Worm (Caenorhabditis elegans) whole organism, L2 larva: Measurements from ENCODE around the gene C16C8.12.

Experiments used
- C34F6.9 ChIP-seq: fragments of 150-350 bp; optimal IDR thresholded peaks from 2 replicates; lab custom pipeline; 2014; ENCODE audit warnings: missing biosample characterization, missing genetic modification characterization
- R02D3.7 ChIP-seq: fragments of 150-350 bp; optimal IDR thresholded peaks from 2 replicates; lab custom pipeline; 2014; ENCODE audit warnings: missing biosample characterization, missing genetic modification characterization
- ZK546.5 ChIP-seq: sonication (generic microtip); optimal IDR thresholded peaks from 2 replicates; lab custom pipeline; 2017; ENCODE audit warnings: missing biosample characterization, missing genetic modification characterization
- aly-2 ChIP-seq: fragments of 150-350 bp; optimal IDR thresholded peaks from 2 replicates; lab custom pipeline; 2014; ENCODE audit warnings: missing biosample characterization, missing genetic modification characterization
- ama-1 ChIP-seq: fragments of 150-350 bp; optimal IDR thresholded peaks from 2 replicates; lab custom pipeline; 2018; ENCODE audit warnings: inconsistent platforms
- blmp-1 ChIP-seq: sonication (generic microtip); optimal IDR thresholded peaks from 2 replicates; lab custom pipeline; 2017; ENCODE audit warnings: missing genetic modification characterization, mild to moderate bottlenecking, missing compliant biosample characterization, antibody characterized with exemption, moderate library complexity; ENCODE audit not compliant: insufficient read depth
- ceh-16 ChIP-seq: fragments of 150-350 bp; optimal IDR thresholded peaks from 2 replicates; lab custom pipeline; 2014; ENCODE audit warnings: missing biosample characterization, missing genetic modification characterization
- ceh-82 ChIP-seq: fragments of 150-350 bp; optimal IDR thresholded peaks from 2 replicates; lab custom pipeline; 2014; ENCODE audit warnings: missing biosample characterization, missing genetic modification characterization
- crh-2 ChIP-seq: sonication (generic microtip); optimal IDR thresholded peaks from 2 replicates; lab custom pipeline; 2017; ENCODE audit warnings: missing biosample characterization, missing genetic modification characterization
- egl-27 ChIP-seq: sonication (generic microtip); optimal IDR thresholded peaks from 3 replicates; lab custom pipeline; 2017; ENCODE audit warnings: missing biosample characterization, missing genetic modification reagents, missing genetic modification characterization
- elt-1 ChIP-seq: fragments of 150-350 bp; optimal IDR thresholded peaks from 2 replicates; lab custom pipeline; 2014; ENCODE audit warnings: missing biosample characterization, missing genetic modification characterization
- elt-3 ChIP-seq: sonication (generic microtip); optimal IDR thresholded peaks from 2 replicates; lab custom pipeline; 2017; ENCODE audit warnings: missing biosample characterization, missing genetic modification characterization
- fos-1 ChIP-seq: fragments of 150-350 bp; optimal IDR thresholded peaks from 2 replicates; lab custom pipeline; 2014; ENCODE audit warnings: missing biosample characterization, missing genetic modification characterization
- gmeb-1 ChIP-seq: fragments of 150-350 bp; optimal IDR thresholded peaks from 2 replicates; lab custom pipeline; 2014; ENCODE audit warnings: missing biosample characterization, missing genetic modification characterization
- lin-13 ChIP-seq: fragments of 150-350 bp; optimal IDR thresholded peaks from 2 replicates; lab custom pipeline; 2014; ENCODE audit warnings: missing biosample characterization, missing genetic modification reagents, missing genetic modification characterization
- lin-39 ChIP-seq: fragments of 150-350 bp; optimal IDR thresholded peaks from 2 replicates; lab custom pipeline; 2014; ENCODE audit warnings: missing biosample characterization, missing genetic modification reagents, missing genetic modification characterization
- mab-5 ChIP-seq: fragments of 150-350 bp; optimal IDR thresholded peaks from 2 replicates; lab custom pipeline; 2014; ENCODE audit warnings: missing biosample characterization, missing genetic modification characterization
- mbf-1 ChIP-seq: sonication (generic microtip); optimal IDR thresholded peaks from 2 replicates; lab custom pipeline; 2017; ENCODE audit warnings: missing biosample characterization, missing genetic modification characterization
- mdl-1 ChIP-seq, 2 experiments: fragments of 150-350 bp in 1 of 2; sonication (generic microtip) in 1 of 2; optimal IDR thresholded peaks; 2 replicates each; lab custom pipeline; 2017; ENCODE audit warnings: missing biosample characterization in 2 of 2, missing genetic modification characterization in 2 of 2
- nhr-10 ChIP-seq: sonication (generic microtip); optimal IDR thresholded peaks from 2 replicates; lab custom pipeline; 2017; ENCODE audit warnings: missing biosample characterization, missing genetic modification characterization
- nhr-11 ChIP-seq: fragments of 150-350 bp; optimal IDR thresholded peaks from 2 replicates; lab custom pipeline; 2014; ENCODE audit warnings: missing biosample characterization, missing genetic modification characterization
- nhr-12 ChIP-seq: fragments of 150-350 bp; optimal IDR thresholded peaks from 2 replicates; lab custom pipeline; 2014; ENCODE audit warnings: missing biosample characterization, missing genetic modification characterization
- nhr-129 ChIP-seq: fragments of 150-350 bp; optimal IDR thresholded peaks from 2 replicates; lab custom pipeline; 2014; ENCODE audit warnings: missing biosample characterization, missing genetic modification characterization
- nhr-23 ChIP-seq: fragments of 150-350 bp; optimal IDR thresholded peaks from 2 replicates; lab custom pipeline; 2014; ENCODE audit warnings: missing biosample characterization, missing genetic modification reagents, missing genetic modification characterization
- nhr-237 ChIP-seq: fragments of 150-350 bp; optimal IDR thresholded peaks from 2 replicates; lab custom pipeline; 2014; ENCODE audit warnings: missing biosample characterization, missing genetic modification characterization
- nhr-25 ChIP-seq: fragments of 150-350 bp; sonication (generic microtip); optimal IDR thresholded peaks from 3 replicates; lab custom pipeline; 2014; ENCODE audit warnings: missing biosample characterization, missing genetic modification characterization
- nhr-6 ChIP-seq: fragments of 150-350 bp; optimal IDR thresholded peaks from 2 replicates; lab custom pipeline; 2014; ENCODE audit warnings: missing biosample characterization, missing genetic modification characterization
- nhr-77 ChIP-seq: fragments of 150-350 bp; optimal IDR thresholded peaks from 2 replicates; lab custom pipeline; 2014; ENCODE audit warnings: missing biosample characterization, missing genetic modification characterization
- peb-1 ChIP-seq: fragments of 150-350 bp; optimal IDR thresholded peaks from 2 replicates; lab custom pipeline; 2014; ENCODE audit warnings: missing biosample characterization, missing genetic modification characterization
- sem-4 ChIP-seq: fragments of 150-350 bp; optimal IDR thresholded peaks from 2 replicates; lab custom pipeline; 2014; ENCODE audit warnings: missing biosample characterization, missing genetic modification reagents, missing genetic modification characterization
- skn-1 ChIP-seq: sonication (generic microtip); optimal IDR thresholded peaks from 2 replicates; lab custom pipeline; 2017; ENCODE audit warnings: missing biosample characterization, missing genetic modification characterization
- sma-3 ChIP-seq: sonication (generic microtip); optimal IDR thresholded peaks from 2 replicates; lab custom pipeline; 2016; ENCODE audit warnings: missing genetic modification reagents, missing genetic modification characterization, missing compliant biosample characterization
- sma-9 ChIP-seq, 2 experiments: fragments of 150-350 bp in 1 of 2; sonication (generic microtip) in 1 of 2; optimal IDR thresholded peaks; 2 replicates each; lab custom pipeline; 2014 to 2016; ENCODE audit warnings: missing genetic modification characterization in 2 of 2, mild to moderate bottlenecking in 1 of 2, missing biosample characterization in 1 of 2, missing compliant biosample characterization in 1 of 2, missing genetic modification reagents in 1 of 2, moderate library complexity in 1 of 2
- snpc-4 ChIP-seq: fragments of 150-350 bp; optimal IDR thresholded peaks from 2 replicates; lab custom pipeline; 2014; ENCODE audit warnings: missing biosample characterization, missing genetic modification characterization
- ztf-1 ChIP-seq: fragments of 200-800 bp; sonication (Bioruptor generic); conservative IDR thresholded peaks from 2 replicates; pipeline ENCODE4 v1.3.6; 2022; ENCODE audit warnings: missing genetic modification characterization, missing compliant biosample characterization
- ztf-11 ChIP-seq: sonication (generic microtip); optimal IDR thresholded peaks from 2 replicates; lab custom pipeline; 2017; ENCODE audit warnings: missing biosample characterization, missing genetic modification characterization
- ztf-4 ChIP-seq: fragments of 150-350 bp; optimal IDR thresholded peaks from 2 replicates; lab custom pipeline; 2014; ENCODE audit warnings: missing biosample characterization, missing genetic modification characterization

The C16C8.12 gene

ce11 chrII:3444280-3444679, 8.2 kb upstream of the C16C8.12 start, which contains the start of gene C16C8.4:
Gene C16C8.4, minus strand, starts transcription at chrII:3444380.
- TF ChIP-seq C34F6.9 (tag; lab: Kevin White, UChicago): no peak
- TF ChIP-seq nhr-10 (tag; lab: Kevin White, UChicago): no peak
- TF ChIP-seq ceh-16 (tag; lab: Kevin White, UChicago): no peak
- TF ChIP-seq elt-1 (tag; lab: Kevin White, UChicago): no peak
- no peak for TF ChIP-seq snpc-4 (tag; lab: Kevin White, UChicago)
- no peak for TF ChIP-seq ama-1 (lab: Kevin White, UChicago)
- TF ChIP-seq lin-13 (GFP tag; lab: Kevin White, UChicago): no peak
- no peak for TF ChIP-seq aly-2 (tag; lab: Kevin White, UChicago)
- no peak for TF ChIP-seq fos-1 (tag; lab: Kevin White, UChicago)
- no peak for TF ChIP-seq lin-39 (tag; lab: Kevin White, UChicago)
- TF ChIP-seq elt-3: no peak
- no peak for TF ChIP-seq nhr-25 (tag; lab: Kevin White, UChicago)
- TF ChIP-seq, all 48 proteins: peak for 0

- TF ChIP-seq lin-13 (GFP tag; lab: Kevin White, UChicago) (no peak), nhr-10 (tag; lab: Kevin White, UChicago) (no peak), nhr-23 (tag; lab: Kevin White, UChicago) (no peak), nhr-77 (tag; lab: Kevin White, UChicago) (no peak), nhr-237 (tag; lab: Kevin White, UChicago) (no peak), skn-1 (no peak), fos-1 (tag; lab: Kevin White, UChicago) (no peak), sma-3 (GFP tag; lab: Kevin White, UChicago) (no peak), ztf-4 (tag; lab: Kevin White, UChicago) (no peak), sem-4 (tag; lab: Kevin White, UChicago) (no peak), R02D3.7 (tag; lab: Kevin White, UChicago) (no peak), mdl-1 (tag; optimal IDR thresholded peaks at IDR 0.05; lab: Kevin White, UChicago) (no peak), sma-9 (GFP tag; optimal IDR thresholded peaks at IDR 0.05; lab: Kevin White, UChicago) (no peak), sma-9 (tag; optimal IDR thresholded peaks at IDR 0.05; lab: Kevin White, UChicago) (no peak), ztf-11 (tag; lab: Kevin White, UChicago) (no peak), egl-27 (tag; lab: Kevin White, UChicago) (no peak), ceh-82 (tag; lab: Kevin White, UChicago) (no peak), mab-5 (tag; lab: Kevin White, UChicago) (no peak), nhr-6 (no peak), mbf-1 (no peak)
These were observed 7.2 kb upstream of the C16C8.12 start, which contains the start of the genes C16C8.5 and C16C8.16 for ce11 chrII:3445285-3445806. Gene C16C8.5, minus strand, starts transcription at chrII:3445385. Gene C16C8.16, plus strand, starts transcription at chrII:3445756.

- no peak for TF ChIP-seq ama-1 (lab: Kevin White, UChicago)
- no peak for TF ChIP-seq ztf-11 (tag; lab: Kevin White, UChicago)
These were observed 5.9 kb upstream of the C16C8.12 start, which contains the start of the genes C16C8.20 and gldi-6 for ce11 chrII:3446647-3447046. Gene C16C8.20, plus strand, starts transcription at chrII:3446947. Gene gldi-6, plus strand, starts transcription at chrII:3446947.

ce11 chrII:3447906-3448305, 4.6 kb upstream of the C16C8.12 start, which contains the start of gene C16C8.21:
Gene C16C8.21, plus strand, starts transcription at chrII:3448206.
- TF ChIP-seq mbf-1 (no peak), elt-3 (no peak), nhr-10 (tag; lab: Kevin White, UChicago) (no peak), nhr-11 (tag; lab: Kevin White, UChicago) (no peak), mab-5 (tag; lab: Kevin White, UChicago) (no peak), nhr-12 (tag; lab: Kevin White, UChicago) (no peak), gmeb-1 (no peak), crh-2 (no peak), ama-1 (lab: Kevin White, UChicago) (no peak), ZK546.5 (tag; lab: Kevin White, UChicago) (no peak), peb-1 (tag; lab: Kevin White, UChicago) (no peak), C34F6.9 (tag; lab: Kevin White, UChicago) (no peak), ztf-11 (tag; lab: Kevin White, UChicago) (no peak), nhr-129 (tag; lab: Kevin White, UChicago) (no peak), blmp-1 (no peak), ztf-1 (no peak)
